Worm (Caenorhabditis elegans) whole organism, early embryonic: ENCODE data around the gene twk-25.

Experiments used
- ama-1 ChIP-seq: fragments of 150-350 bp; optimal IDR thresholded peaks from 2 replicates; lab custom pipeline; 2014
- hmbx-1 ChIP-seq: sonication (generic microtip); optimal IDR thresholded peaks from 2 replicates; lab custom pipeline; 2016; ENCODE audit warnings: mild to moderate bottlenecking, missing genetic modification characterization, missing compliant biosample characterization
- scrt-1 ChIP-seq: fragments of 200-800 bp; sonication (Bioruptor generic); IDR thresholded peaks from 2 replicates; pipeline ENCODE4 v1.3.6; 2022; ENCODE audit warnings: missing genetic modification characterization, missing compliant biosample characterization

ce11 chrIV:11455824-11456223 is 48.7 kb upstream of the twk-25 start:
- TF ChIP-seq ama-1 (lab: Kevin White, UChicago), result no peak
- no peak for TF ChIP-seq hmbx-1 (tag; lab: Kevin White, UChicago)
- TF ChIP-seq scrt-1 (GFP tag; lab: Robert Waterston, UW), result no peak
